Worm (Caenorhabditis elegans): ENCODE results near the gene syg-2.

- TF ChIP-seq nhr-237 (tag; optimal IDR thresholded peaks at IDR 0.05) (no peak), ZK546.5 (tag; optimal IDR thresholded peaks at IDR 0.05) (no peak), nhr-77 (tag; optimal IDR thresholded peaks at IDR 0.05) (no peak), nhr-11 (tag; optimal IDR thresholded peaks at IDR 0.05) (no peak), aly-2 (tag; optimal IDR thresholded peaks at IDR 0.05) (no peak), fos-1 (tag; optimal IDR thresholded peaks at IDR 0.05) (no peak), ama-1 (optimal IDR thresholded peaks at IDR 0.05) (no peak)
Measured at ce11 chrX:14701490-14701889, 46.7 kb downstream of the syg-2 start, which contains the start of gene F40E10.5.

Measured in whole organism, L4 larva.